Fruit fly (Drosophila melanogaster) whole organism, embryonic: ENCODE measurements around the gene CG14966.

Experiments
- Abd-B ChIP-seq: fragments of 200-800 bp; sonication (Bioruptor generic); optimal IDR thresholded peaks from 2 replicates; lab custom pipeline; 2018; ENCODE audit warnings: missing biosample characterization, mild to moderate bottlenecking, missing genetic modification characterization, moderate library complexity
- Atf6 ChIP-seq: fragments of 200-800 bp; sonication (Bioruptor generic); IDR thresholded peaks from 2 replicates; pipeline ENCODE4 v1.3.6; 2022; ENCODE audit warnings: missing biosample characterization, missing genetic modification characterization
- CG10321 ChIP-seq: fragments of 200-800 bp; sonication (Bioruptor generic); IDR thresholded peaks from 2 replicates; pipeline ENCODE4 v1.3.6; 2022; ENCODE audit warnings: missing biosample characterization, missing genetic modification characterization
- CG10565 ChIP-seq: fragments of 200-800 bp; sonication (Bioruptor generic); optimal IDR thresholded peaks from 3 replicates; lab custom pipeline; 2016; ENCODE audit warnings: missing biosample characterization, mild to moderate bottlenecking, missing genetic modification characterization
- CG11398 ChIP-seq: fragments of 200-800 bp; sonication (Bioruptor generic); optimal IDR thresholded peaks from 2 replicates; lab custom pipeline; 2016; ENCODE audit warnings: missing biosample characterization, missing genetic modification characterization
- CG14050 ChIP-seq: fragments of 200-800 bp; sonication (Bioruptor generic); IDR thresholded peaks from 3 replicates; pipeline ENCODE4 v1.3.6; 2022; ENCODE audit warnings: missing biosample characterization, missing genetic modification characterization
- CG1529 ChIP-seq: fragments of 200-800 bp; sonication (Bioruptor generic); optimal IDR thresholded peaks from 3 replicates; lab custom pipeline; 2018; ENCODE audit warnings: missing biosample characterization, missing genetic modification characterization
- CG17568 ChIP-seq: fragments of 200-800 bp; sonication (Bioruptor generic); optimal IDR thresholded peaks from 2 replicates; lab custom pipeline; 2018; ENCODE audit warnings: missing biosample characterization, mild to moderate bottlenecking, missing genetic modification characterization, moderate library complexity
- CG30403 ChIP-seq: fragments of 200-800 bp; sonication (Bioruptor generic); optimal IDR thresholded peaks from 3 replicates; lab custom pipeline; 2016; ENCODE audit warnings: missing biosample characterization, missing genetic modification characterization
- CG3407 ChIP-seq: fragments of 200-800 bp; sonication (Bioruptor generic); optimal IDR thresholded peaks from 2 replicates; lab custom pipeline; 2018; ENCODE audit warnings: missing biosample characterization, mild to moderate bottlenecking, missing genetic modification characterization
- CG4328 ChIP-seq: fragments of 200-800 bp; sonication (Bioruptor generic); optimal IDR thresholded peaks from 3 replicates; lab custom pipeline; 2017; ENCODE audit warnings: missing biosample characterization, missing genetic modification reagents, missing genetic modification characterization
- CG43689 ChIP-seq: fragments of 200-800 bp; sonication (Bioruptor generic); IDR thresholded peaks from 2 replicates; pipeline ENCODE4 v1.3.6; 2022; ENCODE audit warnings: missing biosample characterization, missing genetic modification characterization
- CG4820 ChIP-seq: fragments of 200-800 bp; sonication (Bioruptor generic); optimal IDR thresholded peaks from 3 replicates; lab custom pipeline; 2016; ENCODE audit warnings: missing biosample characterization, missing genetic modification characterization
- CG6689 ChIP-seq: fragments of 200-800 bp; sonication (Bioruptor generic); IDR thresholded peaks from 2 replicates; pipeline ENCODE4 v1.3.6; 2022; ENCODE audit warnings: missing biosample characterization, missing genetic modification characterization
- CG6791 ChIP-seq: fragments of 200-800 bp; sonication (Bioruptor generic); IDR thresholded peaks from 3 replicates; pipeline ENCODE4 v1.3.6; 2022; ENCODE audit warnings: missing biosample characterization, missing genetic modification characterization; ENCODE audit not compliant: partially characterized antibody
- CG6813 ChIP-seq: fragments of 200-800 bp; sonication (Bioruptor generic); optimal IDR thresholded peaks from 2 replicates; lab custom pipeline; 2017; ENCODE audit warnings: missing biosample characterization, missing genetic modification characterization, mild to moderate bottlenecking, moderate library complexity, missing genetic modification reagents
- CG7786 ChIP-seq: fragments of 200-800 bp; sonication (Bioruptor generic); optimal IDR thresholded peaks from 2 replicates; lab custom pipeline; 2016; ENCODE audit warnings: missing biosample characterization, missing genetic modification characterization
- CG7839 ChIP-seq: fragments of 200-800 bp; sonication (Bioruptor generic); optimal IDR thresholded peaks from 3 replicates; lab custom pipeline; 2018; ENCODE audit warnings: missing biosample characterization, mild to moderate bottlenecking, missing genetic modification characterization, moderate library complexity
- CG7987 ChIP-seq: fragments of 200-800 bp; sonication (Bioruptor generic); optimal IDR thresholded peaks from 2 replicates; lab custom pipeline; 2018; ENCODE audit warnings: missing biosample characterization, mild to moderate bottlenecking, missing genetic modification characterization, moderate library complexity
- Camta ChIP-seq: fragments of 200-800 bp; sonication (Bioruptor generic); optimal IDR thresholded peaks from 2 replicates; lab custom pipeline; 2016; ENCODE audit warnings: missing biosample characterization, missing genetic modification characterization
- Dip3 ChIP-seq: fragments of 200-800 bp; sonication (Bioruptor generic); optimal IDR thresholded peaks from 3 replicates; lab custom pipeline; 2016; ENCODE audit warnings: missing biosample characterization, missing genetic modification characterization
- Doc3 ChIP-seq: fragments of 200-800 bp; sonication (Bioruptor generic); IDR thresholded peaks from 3 replicates; pipeline ENCODE4 v1.3.6; 2022; ENCODE audit warnings: missing biosample characterization, missing genetic modification characterization; ENCODE audit not compliant: partially characterized antibody
- Dref ChIP-seq: fragments of 200-800 bp; sonication (Bioruptor generic); IDR thresholded peaks from 2 replicates; pipeline ENCODE4 v1.3.6; 2022; ENCODE audit warnings: missing biosample characterization, missing genetic modification characterization
- Ets65A ChIP-seq: fragments of 200-800 bp; sonication (Bioruptor generic); peaks from one replicate; lab custom pipeline; 2016; ENCODE audit warnings: missing biosample characterization, missing genetic modification characterization
- Fer1 ChIP-seq: fragments of 200-800 bp; sonication (Bioruptor generic); optimal IDR thresholded peaks from 2 replicates; lab custom pipeline; 2017; ENCODE audit warnings: missing biosample characterization, mild to moderate bottlenecking, missing genetic modification characterization
- Hmr ChIP-seq: fragments of 200-800 bp; sonication (Bioruptor generic); optimal IDR thresholded peaks from 3 replicates; lab custom pipeline; 2017; ENCODE audit warnings: mild to moderate bottlenecking, missing biosample characterization, missing genetic modification reagents, missing genetic modification characterization
- Myb ChIP-seq: fragments of 200-800 bp; sonication (Bioruptor generic); optimal IDR thresholded peaks from 2 replicates; lab custom pipeline; 2016; ENCODE audit warnings: missing biosample characterization, missing genetic modification characterization
- Neu2 ChIP-seq: fragments of 200-800 bp; sonication (Bioruptor generic); optimal IDR thresholded peaks from 3 replicates; lab custom pipeline; 2016; ENCODE audit warnings: missing biosample characterization, missing genetic modification characterization, borderline replicate concordance
- Pdp1 ChIP-seq, 2 experiments: fragments of 200-800 bp; sonication (Bioruptor generic); optimal IDR thresholded peaks; 3 replicates each; lab custom pipeline; 2016; ENCODE audit warnings: missing biosample characterization in 2 of 2, missing genetic modification characterization in 2 of 2, mild to moderate bottlenecking in 1 of 2, moderate library complexity in 1 of 2
- Trl ChIP-seq, 3 experiments: fragments of >200 bp in 2 of 3; fragments of 200-800 bp in 1 of 3; sonication (Bioruptor generic) in 1 of 3; optimal IDR thresholded peaks; 2 replicates in 1 of 3; 3 replicates in 2 of 3; lab custom pipeline; 2016 to 2017; ENCODE audit warnings: missing biosample characterization in 1 of 3, missing genetic modification characterization in 1 of 3
- Usf ChIP-seq: fragments of 200-800 bp; sonication (Bioruptor generic); optimal IDR thresholded peaks from 2 replicates; lab custom pipeline; 2017; ENCODE audit warnings: missing genotype, missing biosample characterization, missing genetic modification characterization
- Xbp1 ChIP-seq: fragments of 200-800 bp; sonication (Bioruptor generic); optimal IDR thresholded peaks from 3 replicates; lab custom pipeline; 2016; ENCODE audit warnings: missing biosample characterization, mild to moderate bottlenecking, missing genetic modification characterization
- al ChIP-seq: fragments of 200-800 bp; sonication (Bioruptor generic); IDR thresholded peaks from 2 replicates; pipeline ENCODE4 v1.3.6; 2022; ENCODE audit warnings: missing biosample characterization, missing genetic modification characterization
- ash1 ChIP-seq: fragments of 200-800 bp; sonication (Bioruptor generic); optimal IDR thresholded peaks from 2 replicates; lab custom pipeline; 2018; ENCODE audit warnings: missing biosample characterization, mild to moderate bottlenecking, missing genetic modification characterization
- bbx ChIP-seq: fragments of 200-800 bp; sonication (Bioruptor generic); IDR thresholded peaks from 2 replicates; pipeline ENCODE4 v1.3.6; 2022; ENCODE audit warnings: missing biosample characterization, missing genetic modification characterization; ENCODE audit not compliant: partially characterized antibody
- bcd ChIP-seq: fragments of 200-800 bp; sonication (Bioruptor generic); optimal IDR thresholded peaks from 2 replicates; lab custom pipeline; 2017; ENCODE audit warnings: missing biosample characterization, mild to moderate bottlenecking, missing genetic modification characterization
- crp ChIP-seq, 2 experiments: fragments of 200-800 bp; sonication (Bioruptor generic); optimal IDR thresholded peaks; 2 replicates in 1 of 2; 3 replicates in 1 of 2; lab custom pipeline; 2017; ENCODE audit warnings: missing biosample characterization in 2 of 2, missing genetic modification characterization in 2 of 2, mild to moderate bottlenecking in 1 of 2, moderate library complexity in 1 of 2
- eyg ChIP-seq: fragments of 200-800 bp; sonication (Bioruptor generic); optimal IDR thresholded peaks from 3 replicates; lab custom pipeline; 2016; ENCODE audit warnings: missing biosample characterization, missing genetic modification characterization
- ind ChIP-seq: fragments of 200-800 bp; sonication (Bioruptor generic); optimal IDR thresholded peaks from 3 replicates; lab custom pipeline; 2016; ENCODE audit warnings: missing biosample characterization, missing genetic modification characterization
- inv ChIP-seq: fragments of 200-800 bp; sonication (Bioruptor generic); IDR thresholded peaks from 2 replicates; pipeline ENCODE4 v1.3.6; 2022; ENCODE audit warnings: missing biosample characterization, missing genetic modification characterization; ENCODE audit not compliant: partially characterized antibody
- knrl ChIP-seq: fragments of 200-800 bp; sonication (Bioruptor generic); IDR thresholded peaks from 3 replicates; pipeline ENCODE4 v1.3.6; 2022; ENCODE audit warnings: missing biosample characterization, missing genetic modification characterization; ENCODE audit not compliant: partially characterized antibody
- scrt ChIP-seq: fragments of 200-800 bp; sonication (Bioruptor generic); optimal IDR thresholded peaks from 2 replicates; lab custom pipeline; 2018; ENCODE audit warnings: missing biosample characterization, mild to moderate bottlenecking, missing genetic modification characterization, moderate library complexity
- sisA ChIP-seq: fragments of 200-800 bp; sonication (Bioruptor generic); IDR thresholded peaks from 2 replicates; pipeline ENCODE4 v1.3.6; 2022; ENCODE audit warnings: missing biosample characterization, missing genetic modification characterization
- slou ChIP-seq: fragments of 200-800 bp; sonication (Bioruptor generic); optimal IDR thresholded peaks from 3 replicates; lab custom pipeline; 2016; ENCODE audit warnings: missing biosample characterization, missing genetic modification characterization
- so ChIP-seq: fragments of 200-800 bp; sonication (Bioruptor generic); IDR thresholded peaks from 3 replicates; pipeline ENCODE4 v1.3.6; 2022; ENCODE audit warnings: missing biosample characterization, missing genetic modification characterization
- stwl ChIP-seq: fragments of 200-800 bp; sonication (Bioruptor generic); optimal IDR thresholded peaks from 3 replicates; lab custom pipeline; 2018; ENCODE audit warnings: missing biosample characterization, mild to moderate bottlenecking, missing genetic modification characterization, moderate library complexity
- tll ChIP-seq, 2 experiments: fragments of 200-800 bp in 1 of 2; fragments of >200 bp in 1 of 2; sonication (Bioruptor generic) in 1 of 2; optimal IDR thresholded peaks; 2 replicates each; lab custom pipeline; 2017 to 2019; ENCODE audit warnings: missing biosample characterization in 2 of 2, missing genetic modification characterization in 2 of 2, mild to moderate bottlenecking in 1 of 2, moderate library complexity in 1 of 2
- toy ChIP-seq: fragments of 200-800 bp; sonication (Bioruptor generic); IDR thresholded peaks from 2 replicates; pipeline ENCODE4 v1.3.6; 2022; ENCODE audit warnings: missing biosample characterization, missing genetic modification characterization
- zen ChIP-seq: fragments of 200-800 bp; sonication (Bioruptor generic); optimal IDR thresholded peaks from 3 replicates; lab custom pipeline; 2018; ENCODE audit warnings: missing biosample characterization, mild to moderate bottlenecking, missing genetic modification characterization, moderate library complexity

Gene CG14966

DNA sequence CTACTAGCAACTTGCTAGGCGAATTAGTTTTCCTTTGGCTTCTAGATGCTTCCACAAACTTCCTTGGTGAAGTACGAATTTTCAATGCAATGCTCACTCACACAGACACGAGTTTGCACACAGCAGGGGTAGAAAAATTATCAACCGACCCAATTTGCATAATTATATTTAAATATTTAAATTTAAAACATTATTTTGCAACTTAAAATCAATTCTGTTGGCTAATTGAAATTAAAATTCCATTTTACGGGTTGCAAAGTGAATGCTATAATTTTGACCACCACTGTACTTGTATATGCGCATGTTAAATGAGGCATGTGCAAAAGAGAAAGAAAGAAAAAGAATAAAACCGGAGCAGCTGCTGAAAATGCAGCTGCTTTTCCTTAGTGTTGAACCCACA, 3.4 kb downstream of the CG14966 start (continued):
- TF ChIP-seq bbx = no peak
- TF ChIP-seq slou (GFP tag; lab: Kevin White, UChicago) = no peak
- TF ChIP-seq Ets65A = peak; percentile 37
- no peak for TF ChIP-seq CG6791 (GFP tag; lab: Robert Waterston, UW)
- TF ChIP-seq stwl (tag; lab: Kevin White, UChicago) = peak; percentile 50
- peak; percentile 93 for TF ChIP-seq Xbp1 (GFP tag; lab: Kevin White, UChicago)
- peak; percentile 88 for TF ChIP-seq CG1529 (GFP tag; lab: Kevin White, UChicago)
- no peak for TF ChIP-seq CG7786 (GFP tag; lab: Kevin White, UChicago)
- no peak for TF ChIP-seq CG17568 (GFP tag; lab: Kevin White, UChicago)
- TF ChIP-seq zen = peak; percentile 97
- peak; percentile 94 for TF ChIP-seq Fer1 (GFP tag; lab: Kevin White, UChicago)
- TF ChIP-seq CG7839 (tag; lab: Kevin White, UChicago) = peak; percentile 95
- TF ChIP-seq Dref = no peak
- TF ChIP-seq al (GFP tag; lab: Robert Waterston, UW) = peak; percentile 80
- TF ChIP-seq Doc3 (GFP tag; lab: Robert Waterston, UW) = no peak
- peak; percentile 47 for TF ChIP-seq CG4328 (GFP tag; lab: Kevin White, UChicago)
- peak; percentile 90 for TF ChIP-seq bcd (GFP tag; lab: Kevin White, UChicago)
- peak; percentile 87 for TF ChIP-seq CG4820 (GFP tag; lab: Kevin White, UChicago)
- peak; percentile 32 for TF ChIP-seq Camta (GFP tag; lab: Kevin White, UChicago)
- TF ChIP-seq Trl (optimal IDR thresholded peaks at IDR 0.05; lab: Kevin White, UChicago) = no peak
- peak; percentile 47 for TF ChIP-seq Trl (GFP tag; optimal IDR thresholded peaks at IDR 0.05; lab: Kevin White, UChicago)
- TF ChIP-seq Dip3 = peak; percentile 61
- peak; percentile 76 for TF ChIP-seq CG10321 (GFP tag; lab: Robert Waterston, UW)
- peak; percentile 94 for TF ChIP-seq CG6813 (GFP tag; lab: Kevin White, UChicago)
- peak; percentile 88 for TF ChIP-seq CG14050
- peak; percentile 93 for TF ChIP-seq so (GFP tag; lab: Robert Waterston, UW)
- peak; percentile 89 for TF ChIP-seq CG7987 (GFP tag; lab: Kevin White, UChicago)
- TF ChIP-seq Abd-B = peak; percentile 88
- peak in 1 of 2 experiments; percentile 53 for TF ChIP-seq crp (GFP tag; optimal IDR thresholded peaks at IDR 0.05; lab: Kevin White, UChicago)
- TF ChIP-seq sisA (GFP tag; lab: Robert Waterston, UW) = peak; percentile 91
- TF ChIP-seq Myb (GFP tag; lab: Kevin White, UChicago) = peak; percentile 32
- TF ChIP-seq CG30403 (GFP tag; lab: Kevin White, UChicago) = peak; percentile 85
- peak; percentile 77 for TF ChIP-seq CG43689 (GFP tag; lab: Robert Waterston, UW)
- peak in 1 of 2 experiments; percentile 19 for TF ChIP-seq tll (GFP tag; optimal IDR thresholded peaks at IDR 0.05; lab: Kevin White, UChicago)
- no peak for TF ChIP-seq inv (GFP tag; lab: Robert Waterston, UW)
- peak; percentile 57 for TF ChIP-seq CG10565
- peak; percentile 63 for TF ChIP-seq ash1 (GFP tag; lab: Kevin White, UChicago)
- peak; percentile 55 for TF ChIP-seq Pdp1 (GFP tag; optimal IDR thresholded peaks at IDR 0.05; lab: Kevin White, UChicago)
- peak; percentile 72 for TF ChIP-seq toy (GFP tag; lab: Robert Waterston, UW)
- 0 out of 3 replicates have a peak, but pooled peaks have one; percentile 12 for TF ChIP-seq knrl (GFP tag; lab: Robert Waterston, UW)
- TF ChIP-seq Hmr (GFP tag; lab: Kevin White, UChicago) = peak; percentile 94
- TF ChIP-seq Usf (GFP tag; lab: Kevin White, UChicago) = peak; percentile 39
- TF ChIP-seq CG11398 (GFP tag; lab: Kevin White, UChicago) = peak; percentile 13
- TF ChIP-seq eyg (GFP tag; lab: Kevin White, UChicago) = no peak
- TF ChIP-seq Neu2 (GFP tag; lab: Kevin White, UChicago) = no peak
- peak; percentile 94 for TF ChIP-seq CG6689
- TF ChIP-seq CG3407 (GFP tag; lab: Kevin White, UChicago) = peak; percentile 80
- peak; percentile 88 for TF ChIP-seq ind (GFP tag; lab: Kevin White, UChicago)
- peak; percentile 87 for TF ChIP-seq scrt (GFP tag; lab: Kevin White, UChicago)
- peak; percentile 93 for TF ChIP-seq Atf6 (GFP tag; lab: Robert Waterston, UW)
